Fruit fly (Drosophila melanogaster) whole organism, embryonic: ENCODE results near the gene CG1738.
A peak's percentile ranks its signal among the peaks of the same experiment; 100 is the strongest.

Experiments
- CG10462 ChIP-seq: fragments of 200-800 bp; sonication (Bioruptor generic); optimal IDR thresholded peaks from 2 replicates; lab custom pipeline; 2016; ENCODE audit warnings: missing biosample characterization, missing genetic modification characterization
- CG12219 ChIP-seq: fragments of 200-800 bp; sonication (Bioruptor generic); optimal IDR thresholded peaks from 3 replicates; lab custom pipeline; 2018; ENCODE audit warnings: missing biosample characterization, mild to moderate bottlenecking, missing genetic modification characterization
- CG12236 ChIP-seq: fragments of 200-800 bp; sonication (Bioruptor generic); optimal IDR thresholded peaks from 2 replicates; lab custom pipeline; 2016; ENCODE audit warnings: missing biosample characterization, missing genetic modification characterization
- CG13287 ChIP-seq: fragments of 200-800 bp; sonication (Bioruptor generic); IDR thresholded peaks from 2 replicates; pipeline ENCODE4 v1.3.6; 2022; ENCODE audit warnings: missing biosample characterization, missing genetic modification characterization; ENCODE audit not compliant: partially characterized antibody
- CG13424 ChIP-seq: fragments of 200-800 bp; sonication (Bioruptor generic); optimal IDR thresholded peaks from 2 replicates; lab custom pipeline; 2019; ENCODE audit warnings: missing biosample characterization, mild to moderate bottlenecking, missing genetic modification characterization, moderate library complexity
- CG14050 ChIP-seq: fragments of 200-800 bp; sonication (Bioruptor generic); IDR thresholded peaks from 3 replicates; pipeline ENCODE4 v1.3.6; 2022; ENCODE audit warnings: missing biosample characterization, missing genetic modification characterization
- CG15269 ChIP-seq: fragments of 200-800 bp; sonication (Bioruptor generic); optimal IDR thresholded peaks from 2 replicates; lab custom pipeline; 2018; ENCODE audit warnings: missing biosample characterization, mild to moderate bottlenecking, missing genetic modification characterization, moderate library complexity
- CG16815 ChIP-seq: fragments of 200-800 bp; sonication (Bioruptor generic); optimal IDR thresholded peaks from 3 replicates; lab custom pipeline; 2017; ENCODE audit warnings: missing biosample characterization, mild to moderate bottlenecking, missing genetic modification characterization
- CG17186 ChIP-seq: fragments of 200-800 bp; sonication (Bioruptor generic); optimal IDR thresholded peaks from 3 replicates; lab custom pipeline; 2017; ENCODE audit warnings: missing biosample characterization, missing genetic modification reagents, missing genetic modification characterization
- CG17568 ChIP-seq: fragments of 200-800 bp; sonication (Bioruptor generic); optimal IDR thresholded peaks from 2 replicates; lab custom pipeline; 2018; ENCODE audit warnings: missing biosample characterization, mild to moderate bottlenecking, missing genetic modification characterization, moderate library complexity
- CG32532 ChIP-seq: fragments of 200-800 bp; sonication (Bioruptor generic); IDR thresholded peaks from 2 replicates; pipeline ENCODE4 v1.3.6; 2022; ENCODE audit warnings: missing biosample characterization, missing genetic modification characterization
- CG34376 ChIP-seq: fragments of 200-800 bp; sonication (Bioruptor generic); optimal IDR thresholded peaks from 2 replicates; lab custom pipeline; 2018; ENCODE audit warnings: missing biosample characterization, mild to moderate bottlenecking, missing genetic modification characterization
- CG4404 ChIP-seq: fragments of 200-800 bp; sonication (Bioruptor generic); IDR thresholded peaks from 2 replicates; pipeline ENCODE4 v1.3.6; 2022; ENCODE audit warnings: missing biosample characterization, missing genetic modification characterization
- CG6272 ChIP-seq: fragments of 200-800 bp; sonication (Bioruptor generic); IDR thresholded peaks from 2 replicates; pipeline ENCODE4 v1.3.6; 2022; ENCODE audit warnings: missing biosample characterization, missing genetic modification characterization
- CG6689 ChIP-seq: fragments of 200-800 bp; sonication (Bioruptor generic); IDR thresholded peaks from 2 replicates; pipeline ENCODE4 v1.3.6; 2022; ENCODE audit warnings: missing biosample characterization, missing genetic modification characterization
- CG8944 ChIP-seq: fragments of 200-800 bp; sonication (Bioruptor generic); optimal IDR thresholded peaks from 3 replicates; lab custom pipeline; 2016; ENCODE audit warnings: missing biosample characterization, missing genetic modification characterization
- CG9797 ChIP-seq: fragments of 200-800 bp; sonication (Bioruptor generic); optimal IDR thresholded peaks from 3 replicates; lab custom pipeline; 2018; ENCODE audit warnings: missing biosample characterization, mild to moderate bottlenecking, missing genetic modification characterization
- CG9932 ChIP-seq: fragments of 200-800 bp; sonication (Bioruptor generic); IDR thresholded peaks from 2 replicates; pipeline ENCODE4 v1.3.6; 2022; ENCODE audit warnings: missing biosample characterization, missing genetic modification characterization
- CHES-1-like ChIP-seq: fragments of 200-800 bp; sonication (Bioruptor generic); optimal IDR thresholded peaks from 2 replicates; lab custom pipeline; 2016; ENCODE audit warnings: missing biosample characterization, missing genetic modification characterization
- Dad ChIP-seq: fragments of 200-800 bp; sonication (Bioruptor generic); optimal IDR thresholded peaks from 3 replicates; lab custom pipeline; 2016; ENCODE audit warnings: missing biosample characterization, missing genetic modification characterization
- Dip2 ChIP-seq: fragments of 200-800 bp; sonication (Bioruptor generic); IDR thresholded peaks from 2 replicates; pipeline ENCODE4 v1.3.6; 2022; ENCODE audit warnings: missing biosample characterization, missing genetic modification characterization
- Drgx ChIP-seq: fragments of 200-800 bp; sonication (Bioruptor generic); IDR thresholded peaks from 2 replicates; pipeline ENCODE4 v1.3.6; 2022; ENCODE audit warnings: missing biosample characterization, missing genetic modification characterization
- E2f1 ChIP-seq: fragments of 200-800 bp; sonication (Bioruptor generic); IDR thresholded peaks from 2 replicates; pipeline ENCODE4 v1.3.6; 2022; ENCODE audit warnings: missing biosample characterization, missing genetic modification characterization
- Hr3 ChIP-seq: fragments of 200-800 bp; sonication (Bioruptor generic); optimal IDR thresholded peaks from 3 replicates; lab custom pipeline; 2016; ENCODE audit warnings: missing biosample characterization, missing genetic modification characterization
- Hr51 ChIP-seq, 2 experiments: fragments of 200-800 bp; sonication (Bioruptor generic); optimal IDR thresholded peaks; 2 replicates in 1 of 2; 3 replicates in 1 of 2; lab custom pipeline; 2016 to 2018; ENCODE audit warnings: missing biosample characterization in 2 of 2, missing genetic modification characterization in 2 of 2, mild to moderate bottlenecking in 1 of 2, moderate library complexity in 1 of 2
- MESR4 ChIP-seq: fragments of 200-800 bp; sonication (Bioruptor generic); optimal IDR thresholded peaks from 2 replicates; lab custom pipeline; 2018; ENCODE audit warnings: missing biosample characterization, mild to moderate bottlenecking, missing genetic modification characterization, moderate library complexity
- Sox100B ChIP-seq: fragments of 200-800 bp; sonication (Bioruptor generic); optimal IDR thresholded peaks from 3 replicates; lab custom pipeline; 2018; ENCODE audit warnings: missing biosample characterization, mild to moderate bottlenecking, missing genetic modification characterization
- Trl ChIP-seq, 3 experiments: fragments of >200 bp in 2 of 3; fragments of 200-800 bp in 1 of 3; sonication (Bioruptor generic) in 1 of 3; optimal IDR thresholded peaks; 2 replicates in 1 of 3; 3 replicates in 2 of 3; lab custom pipeline; 2016 to 2017; ENCODE audit warnings: missing biosample characterization in 1 of 3, missing genetic modification characterization in 1 of 3
- az2 ChIP-seq: fragments of 200-800 bp; sonication (Bioruptor generic); optimal IDR thresholded peaks from 3 replicates; lab custom pipeline; 2016; ENCODE audit warnings: missing biosample characterization, missing genetic modification characterization
- bigmax ChIP-seq: fragments of 200-800 bp; sonication (Bioruptor generic); optimal IDR thresholded peaks from 2 replicates; lab custom pipeline; 2018; ENCODE audit warnings: missing biosample characterization, mild to moderate bottlenecking, missing genetic modification characterization
- chinmo ChIP-seq: fragments of 200-800 bp; sonication (Bioruptor generic); IDR thresholded peaks from 4 replicates; pipeline ENCODE4 v1.3.6; 2022; ENCODE audit warnings: missing biosample characterization, missing genetic modification characterization; ENCODE audit not compliant: partially characterized antibody
- crol ChIP-seq: fragments of 200-800 bp; sonication (Bioruptor generic); IDR thresholded peaks from 2 replicates; pipeline ENCODE4 v1.3.6; 2022; ENCODE audit warnings: missing biosample characterization, missing genetic modification characterization
- dmrt99B ChIP-seq: fragments of 200-800 bp; sonication (Bioruptor generic); optimal IDR thresholded peaks from 2 replicates; lab custom pipeline; 2018; ENCODE audit warnings: missing biosample characterization, mild to moderate bottlenecking, missing genetic modification characterization, moderate library complexity
- fd96Cb ChIP-seq: fragments of 200-800 bp; sonication (Bioruptor generic); optimal IDR thresholded peaks from 2 replicates; lab custom pipeline; 2018; ENCODE audit warnings: missing biosample characterization, mild to moderate bottlenecking, missing genetic modification characterization, moderate library complexity
- fu2 ChIP-seq: fragments of 200-800 bp; sonication (Bioruptor generic); optimal IDR thresholded peaks from 2 replicates; lab custom pipeline; 2016; ENCODE audit warnings: missing biosample characterization, missing genetic modification characterization
- gt ChIP-seq: fragments of 200-800 bp; sonication (Bioruptor generic); IDR thresholded peaks from 2 replicates; pipeline ENCODE4 v1.3.6; 2022; ENCODE audit warnings: missing biosample characterization, missing genetic modification characterization
- hb ChIP-seq: fragments of 200-800 bp; sonication (Bioruptor generic); IDR thresholded peaks from 3 replicates; pipeline ENCODE4 v1.3.6; 2022; ENCODE audit warnings: missing biosample characterization, missing genetic modification characterization; ENCODE audit not compliant: partially characterized antibody
- kah ChIP-seq: fragments of 200-800 bp; sonication (Bioruptor generic); optimal IDR thresholded peaks from 2 replicates; lab custom pipeline; 2018; ENCODE audit warnings: missing biosample characterization, mild to moderate bottlenecking, missing genetic modification characterization
- nom ChIP-seq: fragments of 200-800 bp; sonication (Bioruptor generic); optimal IDR thresholded peaks from 2 replicates; lab custom pipeline; 2017; ENCODE audit warnings: missing biosample characterization, missing genetic modification characterization, mild to moderate bottlenecking, moderate library complexity, missing genetic modification reagents
- sens ChIP-seq: fragments of 200-800 bp; sonication (Bioruptor generic); peaks from one replicate; lab custom pipeline; 2016; ENCODE audit warnings: missing biosample characterization, missing genetic modification characterization
- shn ChIP-seq: fragments of 200-800 bp; sonication (Bioruptor generic); optimal IDR thresholded peaks from 3 replicates; lab custom pipeline; 2016; ENCODE audit warnings: missing biosample characterization, missing genetic modification characterization
- slbo ChIP-seq: fragments of 200-800 bp; sonication (Bioruptor generic); IDR thresholded peaks from 2 replicates; pipeline ENCODE4 v1.3.6; 2022; ENCODE audit warnings: missing biosample characterization, missing genetic modification characterization
- slou ChIP-seq: fragments of 200-800 bp; sonication (Bioruptor generic); optimal IDR thresholded peaks from 3 replicates; lab custom pipeline; 2016; ENCODE audit warnings: missing biosample characterization, missing genetic modification characterization
- sug ChIP-seq: fragments of 200-800 bp; optimal IDR thresholded peaks from 2 replicates; lab custom pipeline; 2019; ENCODE audit warnings: missing biosample characterization, mild to moderate bottlenecking, missing genetic modification characterization, moderate library complexity
- tin ChIP-seq: fragments of 200-800 bp; sonication (Bioruptor generic); optimal IDR thresholded peaks from 3 replicates; lab custom pipeline; 2016; ENCODE audit warnings: missing biosample characterization, missing genetic modification characterization
- unc-4 ChIP-seq: fragments of 200-800 bp; sonication (Bioruptor generic); IDR thresholded peaks from 2 replicates; pipeline ENCODE4 v1.3.6; 2022; ENCODE audit warnings: missing biosample characterization, missing genetic modification characterization; ENCODE audit not compliant: partially characterized antibody
- vnd ChIP-seq: fragments of 200-800 bp; sonication (Bioruptor generic); IDR thresholded peaks from 3 replicates; pipeline ENCODE4 v1.3.6; 2022; ENCODE audit warnings: missing biosample characterization, missing genetic modification characterization; ENCODE audit not compliant: partially characterized antibody
- wek ChIP-seq: fragments of 200-800 bp; sonication (Bioruptor generic); optimal IDR thresholded peaks from 3 replicates; lab custom pipeline; 2018; ENCODE audit warnings: missing biosample characterization, mild to moderate bottlenecking, missing genetic modification characterization, moderate library complexity

Gene CG1738

dm6 chrX:11372764-11373712, 24.2 kb downstream of the CG1738 start (continued):
- peak; percentile 10 for TF ChIP-seq CG13424 (tag; lab: Kevin White, UChicago)
- no peak for TF ChIP-seq hb
- peak; percentile 2 for TF ChIP-seq CG15269
- peak; percentile 40; the same call in 1 of the 2 replicates for TF ChIP-seq Drgx (GFP tag; lab: Robert Waterston, UW)
- no peak for TF ChIP-seq gt (GFP tag; lab: Robert Waterston, UW)
- no peak for TF ChIP-seq CG12236 (GFP tag; lab: Kevin White, UChicago)
- TF ChIP-seq shn (GFP tag; lab: Kevin White, UChicago): no peak
- TF ChIP-seq bigmax (GFP tag; lab: Kevin White, UChicago): no peak
- TF ChIP-seq CG8944 (GFP tag; lab: Kevin White, UChicago): no peak
- no peak for TF ChIP-seq Hr3 (GFP tag; lab: Kevin White, UChicago)
- no peak for TF ChIP-seq Dip2
- no peak for TF ChIP-seq CG34376 (GFP tag; lab: Kevin White, UChicago)
- TF ChIP-seq CG13287 (GFP tag; lab: Robert Waterston, UW): no peak
- TF ChIP-seq sug: no peak
- TF ChIP-seq nom (GFP tag; lab: Kevin White, UChicago): no peak
- TF ChIP-seq CG32532 (GFP tag; lab: Robert Waterston, UW): peak; percentile 22; the same call in 1 of the 2 replicates
- no peak for TF ChIP-seq CG4404
- 0 out of 2 replicates have a peak, but pooled peaks have one; percentile 15 for TF ChIP-seq E2f1
- no peak for TF ChIP-seq unc-4 (GFP tag; lab: Robert Waterston, UW)
- peak in 1 of 2 experiments; percentile 18 for TF ChIP-seq Hr51 (GFP tag; optimal IDR thresholded peaks at IDR 0.05; lab: Kevin White, UChicago)
- no peak for TF ChIP-seq az2
- no peak for TF ChIP-seq slou (GFP tag; lab: Kevin White, UChicago)
- 0 out of 2 replicates have a peak, but pooled peaks have one; percentile 19 for TF ChIP-seq CG9932
- no peak for TF ChIP-seq CHES-1-like (GFP tag; lab: Kevin White, UChicago)
- TF ChIP-seq dmrt99B (tag; lab: Kevin White, UChicago): peak; percentile 2
- TF ChIP-seq Trl (optimal IDR thresholded peaks at IDR 0.05; lab: Kevin White, UChicago): peak; percentile 74 to 81
- TF ChIP-seq Trl (GFP tag; optimal IDR thresholded peaks at IDR 0.05; lab: Kevin White, UChicago): no peak
- no peak for TF ChIP-seq fu2
- no peak for TF ChIP-seq MESR4 (GFP tag; lab: Kevin White, UChicago)
- TF ChIP-seq Sox100B (GFP tag; lab: Kevin White, UChicago): no peak
- TF ChIP-seq CG12219 (GFP tag; lab: Kevin White, UChicago): no peak
- no peak for TF ChIP-seq CG16815 (GFP tag; lab: Kevin White, UChicago)
- no peak for TF ChIP-seq Dad (GFP tag; lab: Kevin White, UChicago)
- TF ChIP-seq tin (GFP tag; lab: Kevin White, UChicago): no peak
- no peak for TF ChIP-seq CG17186
- no peak for TF ChIP-seq CG17568 (GFP tag; lab: Kevin White, UChicago)
- no peak for TF ChIP-seq kah
- no peak for TF ChIP-seq CG9797 (GFP tag; lab: Kevin White, UChicago)
- no peak for TF ChIP-seq wek (GFP tag; lab: Kevin White, UChicago)
- peak; percentile 11; the same call in 1 of the 2 replicates for TF ChIP-seq CG6689 (GFP tag; lab: Robert Waterston, UW)
- no peak for TF ChIP-seq chinmo (GFP tag; lab: Robert Waterston, UW)
- TF ChIP-seq slbo (GFP tag; lab: Robert Waterston, UW): peak; percentile 29; the same call in 1 of the 2 replicates
- no peak for TF ChIP-seq CG6272 (GFP tag; lab: Robert Waterston, UW)
- TF ChIP-seq CG14050 (GFP tag; lab: Robert Waterston, UW): no peak
- TF ChIP-seq crol (GFP tag; lab: Robert Waterston, UW): peak; percentile 82
- TF ChIP-seq sens (GFP tag; lab: Kevin White, UChicago): peak; percentile 17
- no peak for TF ChIP-seq CG10462
- TF ChIP-seq vnd (GFP tag; lab: Robert Waterston, UW): no peak
- no peak for TF ChIP-seq fd96Cb (tag; lab: Kevin White, UChicago)
